Fruit fly (Drosophila melanogaster): Measurements from ENCODE around the gene Eig71Ef.
A peak's percentile ranks its signal among the peaks of the same experiment; 100 is the strongest.

Gene Eig71Ef

DNA sequence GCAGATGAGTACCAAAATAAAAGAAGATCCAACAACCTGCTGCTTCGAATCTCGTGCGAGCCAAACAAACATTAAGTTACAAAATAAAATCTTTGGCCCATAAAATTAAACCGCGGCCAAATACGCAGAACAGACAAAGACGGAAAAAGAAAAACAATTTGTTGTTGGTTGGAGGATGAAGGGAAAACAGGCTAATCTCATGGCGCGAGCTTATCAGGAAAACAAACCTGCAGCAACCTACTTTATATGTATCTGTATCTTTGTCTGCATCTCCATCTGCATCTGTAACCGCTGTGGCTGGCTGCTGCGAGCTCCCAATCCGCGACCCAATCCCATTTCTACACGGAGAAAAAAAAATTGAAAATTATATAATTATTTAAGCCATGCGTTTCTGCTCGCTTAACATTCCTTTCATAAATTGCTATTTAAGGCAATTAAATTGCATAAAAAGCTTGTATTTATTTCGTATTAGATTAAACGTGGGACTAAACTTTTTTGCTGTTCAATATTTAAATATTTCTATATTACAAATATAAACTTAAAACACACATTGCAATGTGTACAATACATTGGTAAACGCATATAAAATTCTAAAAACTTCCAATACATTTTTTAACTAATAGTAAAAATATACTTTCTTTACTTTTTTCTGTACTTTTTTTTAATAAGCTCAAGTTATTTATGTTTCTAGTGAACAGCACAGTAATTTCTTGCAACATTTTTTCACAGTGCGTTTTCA is 35.8 kb upstream of the Eig71Ef start (continued):
- peak; percentile 54 for TF ChIP-seq tio (GFP tag; optimal IDR thresholded peaks at IDR 0.05)
- TF ChIP-seq CG31365 (tag; optimal IDR thresholded peaks at IDR 0.05) = no peak
- TF ChIP-seq CG9876 (GFP tag; optimal IDR thresholded peaks at IDR 0.05) = no peak
- TF ChIP-seq CG6654 (GFP tag; optimal IDR thresholded peaks at IDR 0.05) = no peak
- TF ChIP-seq E2f2 (GFP tag; IDR thresholded peaks at IDR 0.05) = no peak
- peak; percentile 64 for TF ChIP-seq gem (tag; optimal IDR thresholded peaks at IDR 0.05)
- no peak for TF ChIP-seq ATbp (GFP tag; optimal IDR thresholded peaks at IDR 0.05)
- TF ChIP-seq az2 (GFP tag; optimal IDR thresholded peaks at IDR 0.05) = peak; percentile 51
- no peak for TF ChIP-seq cato (GFP tag; optimal IDR thresholded peaks at IDR 0.05; ENCODE audit: borderline replicate concordance)
- no peak for TF ChIP-seq CG10147 (GFP tag; optimal IDR thresholded peaks at IDR 0.05)
- no peak for TF ChIP-seq Hsf (GFP tag; optimal IDR thresholded peaks at IDR 0.05)
- no peak for TF ChIP-seq B-H2 (GFP tag; optimal IDR thresholded peaks at IDR 0.05)
- no peak for TF ChIP-seq CG13287 (GFP tag; IDR thresholded peaks at IDR 0.05; ENCODE audit: partially characterized antibody)
- no peak for TF ChIP-seq CG4328 (GFP tag; optimal IDR thresholded peaks at IDR 0.05)
- peak; percentile 1; the same call in 1 of the 2 replicates for TF ChIP-seq HLH3B (GFP tag; IDR thresholded peaks at IDR 0.05)
- TF ChIP-seq CG18262 (tag; optimal IDR thresholded peaks at IDR 0.05) = peak; percentile 81
- TF ChIP-seq Abd-B (GFP tag; optimal IDR thresholded peaks at IDR 0.05) = peak; percentile 24
- TF ChIP-seq Six4 (GFP tag; optimal IDR thresholded peaks at IDR 0.05) = peak; percentile 3
- no peak for TF ChIP-seq Side (GFP tag; optimal IDR thresholded peaks at IDR 0.05)
- no peak for TF ChIP-seq fru (optimal IDR thresholded peaks at IDR 0.05)
- no peak for TF ChIP-seq knrl (GFP tag; IDR thresholded peaks at IDR 0.05; ENCODE audit: partially characterized antibody)
- TF ChIP-seq CG12071 (GFP tag; optimal IDR thresholded peaks at IDR 0.05) = no peak
- peak; percentile 2 for TF ChIP-seq nerfin-1 (tag; optimal IDR thresholded peaks at IDR 0.05)
- TF ChIP-seq Rx (GFP tag; IDR thresholded peaks at IDR 0.05) = peak; percentile 12; the same call in 1 of the 2 replicates
- TF ChIP-seq CG11504 (tag; optimal IDR thresholded peaks at IDR 0.05) = peak; percentile 71
- no peak for TF ChIP-seq CHES-1-like (GFP tag; optimal IDR thresholded peaks at IDR 0.05)
- peak; percentile 72 for TF ChIP-seq CG14710 (tag; optimal IDR thresholded peaks at IDR 0.05)
- TF ChIP-seq CG6272 (GFP tag; IDR thresholded peaks at IDR 0.05) = no peak
- 0 out of 2 replicates have a peak, but pooled peaks have one; percentile 8 for TF ChIP-seq CG10959 (GFP tag; IDR thresholded peaks at IDR 0.05)
- no peak for TF ChIP-seq z (GFP tag; IDR thresholded peaks at IDR 0.05)
- no peak for TF ChIP-seq CG11695 (GFP tag; IDR thresholded peaks at IDR 0.05)
- TF ChIP-seq HLHmδ (GFP tag; optimal IDR thresholded peaks at IDR 0.05) = no peak
- no peak for TF ChIP-seq onecut (GFP tag; IDR thresholded peaks at IDR 0.05)
- no peak for TF ChIP-seq CG10274 (GFP tag; optimal IDR thresholded peaks at IDR 0.05)
- no peak for TF ChIP-seq ara (GFP tag; IDR thresholded peaks at IDR 0.05)
- no peak for TF ChIP-seq CG17912 (GFP tag; optimal IDR thresholded peaks at IDR 0.05)
- peak; percentile 8 for TF ChIP-seq CG17385 (GFP tag; optimal IDR thresholded peaks at IDR 0.05)
- TF ChIP-seq CG3163 (GFP tag; optimal IDR thresholded peaks at IDR 0.05) = no peak
- no peak for TF ChIP-seq Opbp (GFP tag; IDR thresholded peaks at IDR 0.05; ENCODE audit: partially characterized antibody)
- no peak for TF ChIP-seq ash1 (GFP tag; optimal IDR thresholded peaks at IDR 0.05)
- no peak for TF ChIP-seq caup (GFP tag; optimal IDR thresholded peaks at IDR 0.05; ENCODE audit: severe bottlenecking)
- TF ChIP-seq CG10209 (GFP tag; optimal IDR thresholded peaks at IDR 0.05) = peak; percentile 40
- TF ChIP-seq CG10979 (tag; optimal IDR thresholded peaks at IDR 0.05) = peak; percentile 78
- peak; percentile 49 for TF ChIP-seq dmrt99B (tag; optimal IDR thresholded peaks at IDR 0.05)
- TF ChIP-seq bab2 (GFP tag; optimal IDR thresholded peaks at IDR 0.05) = no peak
- TF ChIP-seq CG11398 (GFP tag; optimal IDR thresholded peaks at IDR 0.05) = no peak
- no peak for TF ChIP-seq CG18764 (GFP tag; optimal IDR thresholded peaks at IDR 0.05)
- TF ChIP-seq Meics (GFP tag; optimal IDR thresholded peaks at IDR 0.05) = no peak
- TF ChIP-seq luna (GFP tag; optimal IDR thresholded peaks at IDR 0.05) = no peak

All from whole organism, embryonic.